Fruit fly (Drosophila melanogaster) whole organism, embryonic: ENCODE measurements around the gene CG18649.

Experiments used
- Abd-B ChIP-seq: fragments of 200-800 bp; sonication (Bioruptor generic); optimal IDR thresholded peaks from 2 replicates; lab custom pipeline; 2018; ENCODE audit warnings: missing biosample characterization, mild to moderate bottlenecking, missing genetic modification characterization, moderate library complexity
- Ada2b ChIP-seq: fragments of 200-800 bp; sonication (Bioruptor generic); IDR thresholded peaks from 2 replicates; pipeline ENCODE4 v1.3.6; 2022; ENCODE audit warnings: missing biosample characterization, missing genetic modification characterization
- Bgb ChIP-seq: fragments of 200-800 bp; sonication (Bioruptor generic); IDR thresholded peaks from 2 replicates; pipeline ENCODE4 v1.3.6; 2022; ENCODE audit warnings: missing biosample characterization, missing genetic modification characterization; ENCODE audit not compliant: partially characterized antibody
- CG1024 ChIP-seq: fragments of 200-800 bp; sonication (Bioruptor generic); IDR thresholded peaks from 2 replicates; pipeline ENCODE4 v1.3.6; 2022; ENCODE audit warnings: missing biosample characterization, missing genetic modification characterization
- CG10959 ChIP-seq: fragments of 200-800 bp; sonication (Bioruptor generic); IDR thresholded peaks from 2 replicates; pipeline ENCODE4 v1.3.6; 2022; ENCODE audit warnings: missing biosample characterization, missing genetic modification characterization
- CG12155 ChIP-seq: fragments of 200-800 bp; sonication (Bioruptor generic); optimal IDR thresholded peaks from 3 replicates; lab custom pipeline; 2016; ENCODE audit warnings: missing biosample characterization, missing genetic modification characterization
- CG13123 ChIP-seq: fragments of 200-800 bp; sonication (Bioruptor generic); optimal IDR thresholded peaks from 2 replicates; lab custom pipeline; 2016; ENCODE audit warnings: missing biosample characterization, missing genetic modification characterization
- CG13624 ChIP-seq: fragments of 200-800 bp; sonication (Bioruptor generic); optimal IDR thresholded peaks from 2 replicates; lab custom pipeline; 2016; ENCODE audit warnings: missing biosample characterization, missing genetic modification characterization
- CG14710 ChIP-seq: fragments of 200-800 bp; sonication (Bioruptor generic); optimal IDR thresholded peaks from 3 replicates; lab custom pipeline; 2019; ENCODE audit warnings: missing biosample characterization, mild to moderate bottlenecking, missing genetic modification characterization, moderate library complexity
- CG15011 ChIP-seq: fragments of 200-800 bp; sonication (Bioruptor generic); optimal IDR thresholded peaks from 3 replicates; lab custom pipeline; 2018; ENCODE audit warnings: missing biosample characterization, mild to moderate bottlenecking, missing genetic modification characterization
- CG15073 ChIP-seq: fragments of 200-800 bp; sonication (Bioruptor generic); optimal IDR thresholded peaks from 2 replicates; lab custom pipeline; 2016; ENCODE audit warnings: missing biosample characterization, missing genetic modification characterization
- CG15479 ChIP-seq: fragments of 200-800 bp; sonication (Bioruptor generic); optimal IDR thresholded peaks from 3 replicates; lab custom pipeline; 2019; ENCODE audit warnings: missing biosample characterization, mild to moderate bottlenecking, missing genetic modification characterization, moderate library complexity
- CG15601 ChIP-seq: fragments of 200-800 bp; sonication (Bioruptor generic); optimal IDR thresholded peaks from 3 replicates; lab custom pipeline; 2019; ENCODE audit warnings: missing biosample characterization, mild to moderate bottlenecking, missing genetic modification characterization, moderate library complexity
- CG30403 ChIP-seq: fragments of 200-800 bp; sonication (Bioruptor generic); optimal IDR thresholded peaks from 3 replicates; lab custom pipeline; 2016; ENCODE audit warnings: missing biosample characterization, missing genetic modification characterization
- CG4707 ChIP-seq: fragments of 200-800 bp; sonication (Bioruptor generic); optimal IDR thresholded peaks from 2 replicates; lab custom pipeline; 2018; ENCODE audit warnings: missing biosample characterization, mild to moderate bottlenecking, missing genetic modification characterization, moderate library complexity
- CG5180 ChIP-seq: fragments of 200-800 bp; sonication (Bioruptor generic); optimal IDR thresholded peaks from 3 replicates; lab custom pipeline; 2017; ENCODE audit warnings: missing biosample characterization, missing genetic modification characterization, mild to moderate bottlenecking, moderate library complexity, missing genetic modification reagents
- CG6791 ChIP-seq: fragments of 200-800 bp; sonication (Bioruptor generic); IDR thresholded peaks from 3 replicates; pipeline ENCODE4 v1.3.6; 2022; ENCODE audit warnings: missing biosample characterization, missing genetic modification characterization; ENCODE audit not compliant: partially characterized antibody
- CG7357 ChIP-seq: fragments of 200-800 bp; sonication (Bioruptor generic); IDR thresholded peaks from 3 replicates; pipeline ENCODE4 v1.3.6; 2022; ENCODE audit warnings: missing biosample characterization, missing genetic modification characterization
- CG8478 ChIP-seq: fragments of >200 bp; optimal IDR thresholded peaks from 2 replicates; lab custom pipeline; 2018
- CG8765 ChIP-seq: fragments of 200-800 bp; sonication (Bioruptor generic); IDR thresholded peaks from 2 replicates; pipeline ENCODE4 v1.3.6; 2022; ENCODE audit warnings: missing biosample characterization, missing genetic modification characterization
- E2f2 ChIP-seq: fragments of 200-800 bp; sonication (Bioruptor generic); IDR thresholded peaks from 2 replicates; pipeline ENCODE4 v1.3.6; 2022; ENCODE audit warnings: missing biosample characterization, missing genetic modification characterization
- HLH3B ChIP-seq: fragments of 200-800 bp; sonication (Bioruptor generic); IDR thresholded peaks from 2 replicates; pipeline ENCODE4 v1.3.6; 2022; ENCODE audit warnings: missing biosample characterization, missing genetic modification characterization
- Mad ChIP-seq: fragments of 200-800 bp; sonication (Bioruptor generic); optimal IDR thresholded peaks from 2 replicates; lab custom pipeline; 2016; ENCODE audit warnings: missing biosample characterization, missing genetic modification characterization
- Mrtf ChIP-seq: fragments of 200-800 bp; sonication (Bioruptor generic); IDR thresholded peaks from 3 replicates; pipeline ENCODE4 v1.3.6; 2022; ENCODE audit warnings: missing biosample characterization, missing genetic modification characterization
- Myb ChIP-seq: fragments of 200-800 bp; sonication (Bioruptor generic); optimal IDR thresholded peaks from 2 replicates; lab custom pipeline; 2016; ENCODE audit warnings: missing biosample characterization, missing genetic modification characterization
- Nf-YA ChIP-seq: fragments of 200-800 bp; sonication (Bioruptor generic); IDR thresholded peaks from 2 replicates; pipeline ENCODE4 v1.3.6; 2022; ENCODE audit warnings: missing biosample characterization, missing genetic modification characterization
- Nf-YC ChIP-seq: fragments of 200-800 bp; optimal IDR thresholded peaks from 3 replicates; lab custom pipeline; 2019; ENCODE audit warnings: missing biosample characterization, mild to moderate bottlenecking, missing genetic modification characterization, moderate library complexity
- Opbp ChIP-seq: fragments of 200-800 bp; sonication (Bioruptor generic); IDR thresholded peaks from 3 replicates; pipeline ENCODE4 v1.3.6; 2022; ENCODE audit warnings: missing biosample characterization, missing genetic modification characterization; ENCODE audit not compliant: partially characterized antibody
- Six4 ChIP-seq: fragments of 200-800 bp; sonication (Bioruptor generic); optimal IDR thresholded peaks from 2 replicates; lab custom pipeline; 2016; ENCODE audit warnings: missing biosample characterization, missing genetic modification characterization
- Spps ChIP-seq: fragments of 200-800 bp; sonication (Bioruptor generic); optimal IDR thresholded peaks from 2 replicates; lab custom pipeline; 2018; ENCODE audit warnings: missing biosample characterization, mild to moderate bottlenecking, missing genetic modification characterization
- Sry-β ChIP-seq: fragments of 200-800 bp; sonication (Bioruptor generic); optimal IDR thresholded peaks from 2 replicates; lab custom pipeline; 2018; ENCODE audit warnings: missing biosample characterization, mild to moderate bottlenecking, missing genetic modification characterization, moderate library complexity
- TFAM ChIP-seq: fragments of 200-800 bp; sonication (Bioruptor generic); optimal IDR thresholded peaks from 2 replicates; lab custom pipeline; 2017; ENCODE audit warnings: missing biosample characterization, missing genetic modification characterization, inconsistent platforms
- bbx ChIP-seq: fragments of 200-800 bp; sonication (Bioruptor generic); IDR thresholded peaks from 2 replicates; pipeline ENCODE4 v1.3.6; 2022; ENCODE audit warnings: missing biosample characterization, missing genetic modification characterization; ENCODE audit not compliant: partially characterized antibody
- bowl ChIP-seq: fragments of 200-800 bp; sonication (Bioruptor generic); IDR thresholded peaks from 2 replicates; pipeline ENCODE4 v1.3.6; 2022; ENCODE audit warnings: missing biosample characterization, missing genetic modification characterization
- croc ChIP-seq: fragments of 200-800 bp; sonication (Bioruptor generic); conservative IDR thresholded peaks from 3 replicates; pipeline ENCODE4 v1.3.6; 2022; ENCODE audit warnings: missing biosample characterization, missing genetic modification characterization
- esg ChIP-seq: fragments of 200-800 bp; sonication (Bioruptor generic); conservative IDR thresholded peaks from 2 replicates; pipeline ENCODE4 v1.3.6; 2022; ENCODE audit warnings: missing biosample characterization, missing genetic modification characterization
- eyg ChIP-seq: fragments of 200-800 bp; sonication (Bioruptor generic); optimal IDR thresholded peaks from 3 replicates; lab custom pipeline; 2016; ENCODE audit warnings: missing biosample characterization, missing genetic modification characterization
- gt ChIP-seq: fragments of 200-800 bp; sonication (Bioruptor generic); IDR thresholded peaks from 2 replicates; pipeline ENCODE4 v1.3.6; 2022; ENCODE audit warnings: missing biosample characterization, missing genetic modification characterization
- knrl ChIP-seq: fragments of 200-800 bp; sonication (Bioruptor generic); IDR thresholded peaks from 3 replicates; pipeline ENCODE4 v1.3.6; 2022; ENCODE audit warnings: missing biosample characterization, missing genetic modification characterization; ENCODE audit not compliant: partially characterized antibody
- nerfin-2 ChIP-seq: fragments of 200-800 bp; sonication (Bioruptor generic); IDR thresholded peaks from 2 replicates; pipeline ENCODE4 v1.3.6; 2022; ENCODE audit warnings: missing biosample characterization, missing genetic modification characterization; ENCODE audit not compliant: partially characterized antibody
- psq ChIP-seq: fragments of 200-800 bp; sonication (Bioruptor generic); optimal IDR thresholded peaks from 2 replicates; lab custom pipeline; 2017; ENCODE audit warnings: missing biosample characterization, missing genetic modification characterization
- row ChIP-seq: fragments of 200-800 bp; sonication (Bioruptor generic); IDR thresholded peaks from 3 replicates; pipeline ENCODE4 v1.3.6; 2022; ENCODE audit warnings: missing biosample characterization, missing genetic modification characterization
- salm ChIP-seq: fragments of 200-800 bp; sonication (Bioruptor generic); optimal IDR thresholded peaks from 2 replicates; lab custom pipeline; 2018; ENCODE audit warnings: missing biosample characterization, mild to moderate bottlenecking, missing genetic modification characterization
- schlank ChIP-seq: fragments of 200-800 bp; sonication (Bioruptor generic); optimal IDR thresholded peaks from 2 replicates; lab custom pipeline; 2018; ENCODE audit warnings: missing biosample characterization, mild to moderate bottlenecking, missing genetic modification characterization
- sna ChIP-seq: fragments of 200-800 bp; sonication (Bioruptor generic); IDR thresholded peaks from 2 replicates; pipeline ENCODE4 v1.3.6; 2022; ENCODE audit warnings: missing biosample characterization, missing genetic modification characterization; ENCODE audit not compliant: partially characterized antibody
- tio ChIP-seq: fragments of 200-800 bp; sonication (Bioruptor generic); optimal IDR thresholded peaks from 2 replicates; lab custom pipeline; 2017; ENCODE audit warnings: missing biosample characterization, missing genetic modification characterization, inconsistent platforms
- twi ChIP-seq: fragments of 200-800 bp; optimal IDR thresholded peaks from 2 replicates; lab custom pipeline; 2019; ENCODE audit warnings: missing biosample characterization, mild to moderate bottlenecking, missing genetic modification characterization, moderate library complexity
- unc-4 ChIP-seq: fragments of 200-800 bp; sonication (Bioruptor generic); IDR thresholded peaks from 2 replicates; pipeline ENCODE4 v1.3.6; 2022; ENCODE audit warnings: missing biosample characterization, missing genetic modification characterization; ENCODE audit not compliant: partially characterized antibody
- wdn ChIP-seq: fragments of 200-800 bp; sonication (Bioruptor generic); IDR thresholded peaks from 2 replicates; pipeline ENCODE4 v1.3.6; 2022; ENCODE audit warnings: missing biosample characterization, missing genetic modification characterization

Gene CG18649

dm6 chr3L:15013957-15014692 is 39.8 kb downstream of the CG18649 start, which contains the start of gene Reck (continued):
- TF ChIP-seq CG15601 (tag; lab: Kevin White, UChicago) (peak; percentile 69), row (peak; percentile 79), Bgb (GFP tag; lab: Robert Waterston, UW) (no peak), E2f2 (GFP tag; lab: Robert Waterston, UW) (peak; percentile 75), CG6791 (GFP tag; lab: Robert Waterston, UW) (no peak), CG10959 (peak; percentile 66), Abd-B (peak; percentile 39), Opbp (no peak), Nf-YC (tag; lab: Kevin White, UChicago) (peak; percentile 40), Nf-YA (GFP tag; lab: Robert Waterston, UW) (peak; percentile 78), CG8765 (GFP tag; lab: Robert Waterston, UW) (peak; percentile 70), esg (GFP tag; lab: Robert Waterston, UW) (peak; percentile 76), HLH3B (GFP tag; lab: Robert Waterston, UW) (peak; percentile 89), eyg (GFP tag; lab: Kevin White, UChicago) (no peak), CG30403 (GFP tag; lab: Kevin White, UChicago) (peak; percentile 82), sna (GFP tag; lab: Robert Waterston, UW) (no peak), CG12155 (GFP tag; lab: Kevin White, UChicago) (peak; percentile 55), CG7357 (GFP tag; lab: Robert Waterston, UW) (peak; percentile 43; the same call in 1 of the 3 replicates), tio (peak; percentile 83), salm (tag; lab: Kevin White, UChicago) (peak; percentile 63), CG14710 (tag; lab: Kevin White, UChicago) (peak; percentile 86), nerfin-2 (GFP tag; lab: Robert Waterston, UW) (no peak), Mrtf (GFP tag; lab: Robert Waterston, UW) (peak; percentile 53; the same call in 2 of the 3 replicates), CG8478 (lab: Kevin White, UChicago) (no peak), CG5180 (peak; percentile 72), gt (GFP tag; lab: Robert Waterston, UW) (peak; percentile 29; the same call in 1 of the 2 replicates), schlank (tag; lab: Kevin White, UChicago) (peak; percentile 18), Ada2b (peak; percentile 83), CG15073 (GFP tag; lab: Kevin White, UChicago) (peak; percentile 27), wdn (GFP tag; lab: Robert Waterston, UW) (no peak), CG13624 (GFP tag; lab: Kevin White, UChicago) (peak; percentile 51), unc-4 (GFP tag; lab: Robert Waterston, UW) (no peak), CG4707 (GFP tag; lab: Kevin White, UChicago) (peak; percentile 56), knrl (GFP tag; lab: Robert Waterston, UW) (peak; percentile 52; the same call in 1 of the 3 replicates), bowl (GFP tag; lab: Robert Waterston, UW) (peak; percentile 49), Sry-β (no peak), CG15011 (no peak), CG15479 (GFP tag; lab: Kevin White, UChicago) (no peak), Six4 (GFP tag; lab: Kevin White, UChicago) (peak; percentile 79), psq (peak; percentile 45), Spps (tag; lab: Kevin White, UChicago) (peak; percentile 88), Myb (no peak), Mad (peak; percentile 71), twi (tag; lab: Kevin White, UChicago) (peak; percentile 41), CG13123 (peak; percentile 67), croc (GFP tag; lab: Robert Waterston, UW) (peak; percentile 38; the same call in 1 of the 3 replicates), TFAM (peak; percentile 4), CG1024 (GFP tag; lab: Robert Waterston, UW) (peak; percentile 77), bbx (GFP tag; lab: Robert Waterston, UW) (no peak; the same call in 1 of the 2 replicates)
